Fruit fly (Drosophila melanogaster) Kc167 (cell line): ENCODE data around the gene Nup98-96.

Experiments
- Myc ChIP-seq: fragments of >200 bp; optimal IDR thresholded peaks from 2 replicates; lab custom pipeline; 2017; ENCODE audit warnings: missing external identifiers
- insv ChIP-seq: fragments of >200 bp; optimal IDR thresholded peaks from 3 replicates; lab custom pipeline; 2018; ENCODE audit warnings: missing external identifiers

dm6 chr3R:23734573-23735404, 46.6 kb downstream of the Nup98-96 start:
- TF ChIP-seq Myc (no peak), insv (lab: Kevin White, UChicago) (no peak)
